Worm (Caenorhabditis elegans) whole organism, mixed stage, embryonic: ENCODE measurements around the gene F41C3.7.

Experiments used
- lin-13 ChIP-seq: fragments of 150-350 bp; optimal IDR thresholded peaks from 2 replicates; lab custom pipeline; 2014; ENCODE audit warnings: missing biosample characterization, missing genetic modification characterization
- lsy-2 ChIP-seq: fragments of 150-350 bp; optimal IDR thresholded peaks from 2 replicates; lab custom pipeline; 2014; ENCODE audit warnings: missing biosample characterization, missing genetic modification characterization
- nhr-28 ChIP-seq: fragments of 150-350 bp; optimal IDR thresholded peaks from 2 replicates; lab custom pipeline; 2014; ENCODE audit warnings: missing biosample characterization, missing genetic modification characterization
- pha-4 ChIP-seq: fragments of 150-350 bp; optimal IDR thresholded peaks from 2 replicates; lab custom pipeline; 2018; ENCODE audit warnings: missing biosample characterization, missing genetic modification reagents, missing genetic modification characterization
- snpc-4 ChIP-seq: fragments of 150-350 bp; optimal IDR thresholded peaks from 2 replicates; lab custom pipeline; 2014; ENCODE audit warnings: missing biosample characterization, missing genetic modification characterization
- unc-39 ChIP-seq: fragments of 150-350 bp; optimal IDR thresholded peaks from 2 replicates; lab custom pipeline; 2014; ENCODE audit warnings: missing biosample characterization, missing genetic modification characterization

ce11 chrII:4747697-4748096 is 17.9 kb downstream of the F41C3.7 start:
- no peak for TF ChIP-seq lsy-2 (tag; lab: Kevin White, UChicago)
- TF ChIP-seq lin-13 (tag; lab: Kevin White, UChicago), result no peak
- TF ChIP-seq snpc-4 (tag; lab: Kevin White, UChicago), result no peak
- no peak for TF ChIP-seq nhr-28 (tag; lab: Kevin White, UChicago)
- no peak for TF ChIP-seq unc-39 (tag; lab: Kevin White, UChicago)
- TF ChIP-seq pha-4 (tag; lab: Kevin White, UChicago), result no peak
